Worm (Caenorhabditis elegans) whole organism, L1 larva: ENCODE measurements around the gene exos-4.2.
A peak's percentile ranks its signal among the peaks of the same experiment; 100 is the strongest.

Experiments used
- C04F5.9 ChIP-seq: sonication (generic microtip); optimal IDR thresholded peaks from 2 replicates; lab custom pipeline; 2016; ENCODE audit warnings: missing genetic modification characterization, missing compliant biosample characterization
- C16A3.4 ChIP-seq: fragments of 150-350 bp; optimal IDR thresholded peaks from 2 replicates; lab custom pipeline; 2014; ENCODE audit warnings: missing biosample characterization, missing genetic modification characterization
- C34B4.2 ChIP-seq: sonication (generic microtip); optimal IDR thresholded peaks from 2 replicates; lab custom pipeline; 2017; ENCODE audit warnings: mild to moderate bottlenecking, missing genetic modification characterization, missing compliant biosample characterization
- F16B12.6 ChIP-seq: fragments of 150-350 bp; optimal IDR thresholded peaks from 2 replicates; lab custom pipeline; 2014; ENCODE audit warnings: missing biosample characterization, missing genetic modification characterization
- alr-1 ChIP-seq: fragments of 200-800 bp; sonication (Bioruptor generic); optimal IDR thresholded peaks from 2 replicates; lab custom pipeline; 2018; ENCODE audit warnings: borderline replicate concordance, mild to moderate bottlenecking, missing genetic modification characterization, missing compliant biosample characterization
- aly-2 ChIP-seq: fragments of 150-350 bp; optimal IDR thresholded peaks from 2 replicates; lab custom pipeline; 2014; ENCODE audit warnings: missing biosample characterization, missing genetic modification characterization
- ama-1 ChIP-seq: fragments of 150-350 bp; optimal IDR thresholded peaks from 2 replicates; lab custom pipeline; 2014
- blmp-1 ChIP-seq: fragments of 150-350 bp; optimal IDR thresholded peaks from 2 replicates; lab custom pipeline; 2014; ENCODE audit warnings: missing biosample characterization, missing genetic modification characterization
- ceh-8 ChIP-seq: fragments of 200-800 bp; sonication (Bioruptor generic); optimal IDR thresholded peaks from 2 replicates; lab custom pipeline; 2018; ENCODE audit warnings: mild to moderate bottlenecking, missing genetic modification characterization, moderate library complexity, missing compliant biosample characterization
- ceh-82 ChIP-seq, 3 experiments: fragments of 150-350 bp in 1 of 3; sonication (generic microtip) in 2 of 3; optimal IDR thresholded peaks; 2 replicates each; lab custom pipeline; 2014 to 2017; ENCODE audit warnings: missing biosample characterization in 3 of 3, missing genetic modification characterization in 3 of 3
- ceh-88 ChIP-seq: fragments of 200-800 bp; sonication (Bioruptor generic); IDR thresholded peaks from 2 replicates; pipeline ENCODE4 v1.3.6; 2022; ENCODE audit warnings: missing genetic modification characterization, missing compliant biosample characterization
- dpl-1 ChIP-seq, 3 experiments: fragments of 150-350 bp in 2 of 3; sonication (generic microtip) in 1 of 3; optimal IDR thresholded peaks; 2 replicates each; lab custom pipeline; 2014 to 2017; ENCODE audit warnings: missing biosample characterization in 3 of 3, missing genetic modification characterization in 3 of 3, missing genetic modification reagents in 3 of 3
- dsc-1 ChIP-seq: sonication (generic microtip); optimal IDR thresholded peaks from 2 replicates; lab custom pipeline; 2016; ENCODE audit warnings: mild to moderate bottlenecking, missing genetic modification characterization, missing compliant biosample characterization
- egl-13 ChIP-seq: sonication (generic microtip); optimal IDR thresholded peaks from 2 replicates; lab custom pipeline; 2016; ENCODE audit warnings: missing genotype, missing genetic modification reagents, missing genetic modification characterization, missing compliant biosample characterization
- elt-2 ChIP-seq: sonication (generic microtip); optimal IDR thresholded peaks from 2 replicates; lab custom pipeline; 2016; ENCODE audit warnings: missing genetic modification characterization, mild to moderate bottlenecking, inconsistent platforms, missing compliant biosample characterization, missing genetic modification reagents
- ets-5 ChIP-seq: fragments of 200-800 bp; sonication (Bioruptor generic); IDR thresholded peaks from 2 replicates; pipeline ENCODE4 v1.3.6; 2022; ENCODE audit warnings: missing genetic modification characterization, missing compliant biosample characterization
- fkh-10 ChIP-seq: sonication (generic microtip); optimal IDR thresholded peaks from 2 replicates; lab custom pipeline; 2017; ENCODE audit warnings: missing biosample characterization, missing genetic modification reagents, missing genetic modification characterization
- fkh-4 ChIP-seq: sonication (generic microtip); optimal IDR thresholded peaks from 2 replicates; lab custom pipeline; 2016; ENCODE audit warnings: missing compliant biosample characterization, missing genetic modification characterization, borderline replicate concordance
- fkh-8 ChIP-seq: sonication (generic microtip); optimal IDR thresholded peaks from 2 replicates; lab custom pipeline; 2016; ENCODE audit warnings: mild to moderate bottlenecking, missing genetic modification characterization, missing compliant biosample characterization
- fos-1 ChIP-seq: fragments of 150-350 bp; optimal IDR thresholded peaks from 2 replicates; lab custom pipeline; 2014; ENCODE audit warnings: missing biosample characterization, missing genetic modification characterization
- grh-1 ChIP-seq: fragments of 200-800 bp; sonication (Bioruptor generic); IDR thresholded peaks from 2 replicates; pipeline ENCODE4 v1.3.6; 2022; ENCODE audit warnings: missing genetic modification reagents, missing genetic modification characterization, missing compliant biosample characterization
- hlh-17 ChIP-seq: fragments of 200-800 bp; sonication (Bioruptor generic); optimal IDR thresholded peaks from 2 replicates; lab custom pipeline; 2018; ENCODE audit warnings: missing genetic modification characterization, mild to moderate bottlenecking, missing compliant biosample characterization, moderate library complexity, borderline replicate concordance
- lin-35 ChIP-seq, 2 experiments: fragments of 150-350 bp; optimal IDR thresholded peaks; 2 replicates each; lab custom pipeline; 2014; ENCODE audit warnings: missing biosample characterization in 2 of 2, missing genetic modification characterization in 2 of 2, missing genetic modification reagents in 2 of 2
- lin-39 ChIP-seq: fragments of 150-350 bp; optimal IDR thresholded peaks from 2 replicates; lab custom pipeline; 2014; ENCODE audit warnings: missing biosample characterization, missing genetic modification reagents, missing genetic modification characterization
- lsy-2 ChIP-seq, 2 experiments: fragments of 150-350 bp; optimal IDR thresholded peaks; 2 replicates each; lab custom pipeline; 2014; ENCODE audit warnings: missing biosample characterization in 2 of 2, missing genetic modification characterization in 2 of 2
- mab-9 ChIP-seq: fragments of 200-800 bp; sonication (Bioruptor generic); IDR thresholded peaks from 2 replicates; pipeline ENCODE4 v1.3.6; 2022; ENCODE audit warnings: missing genetic modification reagents, missing genetic modification characterization, missing compliant biosample characterization
- mef-2 ChIP-seq: fragments of 150-350 bp; optimal IDR thresholded peaks from 2 replicates; lab custom pipeline; 2014; ENCODE audit warnings: missing biosample characterization, missing genetic modification characterization
- nhr-19 ChIP-seq: fragments of 200-800 bp; sonication (Bioruptor generic); conservative IDR thresholded peaks from 2 replicates; pipeline ENCODE4 v1.3.6; 2022; ENCODE audit warnings: missing genetic modification characterization, missing compliant biosample characterization
- nhr-47 ChIP-seq: sonication (generic microtip); optimal IDR thresholded peaks from 2 replicates; lab custom pipeline; 2016; ENCODE audit warnings: mild to moderate bottlenecking, missing genetic modification characterization, moderate library complexity, missing compliant biosample characterization
- nhr-71 ChIP-seq: sonication (generic microtip); optimal IDR thresholded peaks from 2 replicates; lab custom pipeline; 2016; ENCODE audit warnings: mild to moderate bottlenecking, missing genetic modification characterization, moderate library complexity, missing compliant biosample characterization
- nhr-77 ChIP-seq: fragments of 150-350 bp; optimal IDR thresholded peaks from 2 replicates; lab custom pipeline; 2014; ENCODE audit warnings: missing biosample characterization, missing genetic modification characterization
- nhr-84 ChIP-seq: sonication (generic microtip); optimal IDR thresholded peaks from 2 replicates; lab custom pipeline; 2017; ENCODE audit warnings: missing biosample characterization, missing genetic modification characterization
- nhr-85 ChIP-seq: sonication (generic microtip); peaks from one replicate; lab custom pipeline; 2016; ENCODE audit warnings: missing genetic modification characterization, inconsistent platforms, missing compliant biosample characterization
- nhr-90 ChIP-seq: sonication (generic microtip); optimal IDR thresholded peaks from 2 replicates; lab custom pipeline; 2016; ENCODE audit warnings: mild to moderate bottlenecking, missing genetic modification characterization, missing compliant biosample characterization; ENCODE audit not compliant: poor library complexity
- pag-3 ChIP-seq: sonication (generic microtip); optimal IDR thresholded peaks from 2 replicates; lab custom pipeline; 2017; ENCODE audit warnings: missing genetic modification characterization, mild to moderate bottlenecking, missing compliant biosample characterization, antibody characterized with exemption, borderline replicate concordance; ENCODE audit not compliant: insufficient read depth
- pax-3 ChIP-seq: fragments of 200-800 bp; sonication (Bioruptor generic); optimal IDR thresholded peaks from 2 replicates; lab custom pipeline; 2018; ENCODE audit warnings: mild to moderate bottlenecking, missing genetic modification characterization, moderate library complexity, missing compliant biosample characterization
- rnt-1 ChIP-seq: sonication (generic microtip); optimal IDR thresholded peaks from 2 replicates; lab custom pipeline; 2016; ENCODE audit warnings: mild to moderate bottlenecking, missing genetic modification characterization, moderate library complexity, missing compliant biosample characterization
- skn-1 ChIP-seq: fragments of 150-350 bp; optimal IDR thresholded peaks from 2 replicates; lab custom pipeline; 2014; ENCODE audit warnings: missing biosample characterization, missing genetic modification characterization
- snu-23 ChIP-seq: sonication (generic microtip); optimal IDR thresholded peaks from 2 replicates; lab custom pipeline; 2016; ENCODE audit warnings: missing genetic modification characterization, missing compliant biosample characterization
- sup-37 ChIP-seq: fragments of 200-800 bp; sonication (Bioruptor generic); optimal IDR thresholded peaks from 2 replicates; lab custom pipeline; 2018; ENCODE audit warnings: mild to moderate bottlenecking, missing genetic modification characterization, missing compliant biosample characterization
- swsn-7 ChIP-seq: sonication (generic microtip); optimal IDR thresholded peaks from 2 replicates; lab custom pipeline; 2016; ENCODE audit warnings: missing genetic modification characterization, missing compliant biosample characterization
- unc-130 ChIP-seq: fragments of 150-350 bp; optimal IDR thresholded peaks from 2 replicates; lab custom pipeline; 2017; ENCODE audit warnings: missing biosample characterization, missing genetic modification characterization, inconsistent platforms
- unc-86 ChIP-seq: sonication (generic microtip); optimal IDR thresholded peaks from 2 replicates; lab custom pipeline; 2016; ENCODE audit warnings: missing genetic modification characterization, missing compliant biosample characterization
- unc-98 ChIP-seq: fragments of 200-800 bp; sonication (Bioruptor generic); IDR thresholded peaks from 2 replicates; pipeline ENCODE4 v1.3.6; 2022; ENCODE audit warnings: missing genetic modification characterization, missing compliant biosample characterization
- vab-15 ChIP-seq: sonication (generic microtip); optimal IDR thresholded peaks from 2 replicates; lab custom pipeline; 2017; ENCODE audit warnings: missing genotype, mild to moderate bottlenecking, missing genetic modification characterization, missing compliant biosample characterization
- xbp-1 ChIP-seq: sonication (generic microtip); optimal IDR thresholded peaks from 2 replicates; lab custom pipeline; 2016; ENCODE audit warnings: missing genetic modification characterization, missing compliant biosample characterization
- zag-1 ChIP-seq: fragments of 150-350 bp; optimal IDR thresholded peaks from 2 replicates; lab custom pipeline; 2014; ENCODE audit warnings: missing biosample characterization, missing genetic modification characterization
- zip-4 ChIP-seq: fragments of 200-800 bp; sonication (Bioruptor generic); optimal IDR thresholded peaks from 2 replicates; lab custom pipeline; 2018; ENCODE audit warnings: mild to moderate bottlenecking, missing genetic modification characterization, moderate library complexity, missing compliant biosample characterization
- ztf-11 ChIP-seq, 2 experiments: sonication (generic microtip); optimal IDR thresholded peaks; 2 replicates each; lab custom pipeline; 2016 to 2017; ENCODE audit warnings: missing genetic modification characterization in 2 of 2, missing biosample characterization in 1 of 2, missing compliant biosample characterization in 1 of 2
- ztf-4 ChIP-seq: fragments of 150-350 bp; optimal IDR thresholded peaks from 2 replicates; lab custom pipeline; 2014; ENCODE audit warnings: missing biosample characterization, missing genetic modification characterization

Gene exos-4.2

ce11 chrIII:835208-835607 lies 24.8 kb upstream of the exos-4.2 start:
- peak; percentile 10 for TF ChIP-seq dsc-1 (tag; lab: Kevin White, UChicago)
- TF ChIP-seq alr-1 (tag; lab: Kevin White, UChicago) = no peak
- TF ChIP-seq ama-1 = peak; percentile 22
- no peak for TF ChIP-seq F16B12.6

ce11 chrIII:835713-836278 lies 24.2 kb upstream of the exos-4.2 start:
- TF ChIP-seq elt-2 (tag; lab: Kevin White, UChicago) = peak; percentile 29
- peak; percentile 66 for TF ChIP-seq grh-1
- TF ChIP-seq ceh-8 (GFP tag; lab: Kevin White, UChicago) = peak; percentile 26
- TF ChIP-seq lsy-2 (tag; optimal IDR thresholded peaks at IDR 0.05; lab: Kevin White, UChicago) = peak; percentile 40 to 64
- TF ChIP-seq nhr-90 (tag; lab: Kevin White, UChicago) = peak; percentile 69
- no peak for TF ChIP-seq zag-1
- peak; percentile 71 for TF ChIP-seq pax-3 (tag; lab: Kevin White, UChicago)
- TF ChIP-seq ztf-11 (tag; optimal IDR thresholded peaks at IDR 0.05; lab: Kevin White, UChicago) = peak in 1 of 2 experiments; percentile 63
- no peak for TF ChIP-seq dpl-1 (GFP tag; optimal IDR thresholded peaks at IDR 0.05; lab: Kevin White, UChicago)
- peak; percentile 24 for TF ChIP-seq fkh-8 (tag; lab: Kevin White, UChicago)
- TF ChIP-seq unc-98 (GFP tag; lab: Robert Waterston, UW) = no peak
- TF ChIP-seq lin-39 (tag; lab: Kevin White, UChicago) = no peak
- TF ChIP-seq ztf-4 (tag; lab: Kevin White, UChicago) = peak; percentile 81
- no peak for TF ChIP-seq mef-2 (tag; lab: Kevin White, UChicago)
- peak; percentile 32 for TF ChIP-seq dsc-1 (tag; lab: Kevin White, UChicago)
- peak; percentile 38 for TF ChIP-seq rnt-1 (tag; lab: Kevin White, UChicago)
- TF ChIP-seq nhr-77 (tag; lab: Kevin White, UChicago) = peak; percentile 51
- no peak for TF ChIP-seq vab-15 (tag; lab: Kevin White, UChicago)
- peak; percentile 34 for TF ChIP-seq aly-2 (tag; lab: Kevin White, UChicago)
- TF ChIP-seq C34B4.2 (tag; lab: Kevin White, UChicago) = peak; percentile 55
- TF ChIP-seq swsn-7 (tag; lab: Kevin White, UChicago) = peak; percentile 7
- peak; percentile 60 for TF ChIP-seq fkh-10 (GFP tag; lab: Kevin White, UChicago)
- peak; percentile 47 for TF ChIP-seq unc-86
- peak; percentile 75 for TF ChIP-seq nhr-85 (tag; lab: Kevin White, UChicago)
- TF ChIP-seq ceh-88 = peak; percentile 73
- TF ChIP-seq egl-13 (tag; lab: Kevin White, UChicago) = peak; percentile 14
- TF ChIP-seq ceh-82 (tag; optimal IDR thresholded peaks at IDR 0.05; lab: Kevin White, UChicago) = no peak
- TF ChIP-seq pag-3 (tag; lab: Kevin White, UChicago) = no peak
- TF ChIP-seq fkh-4 (tag; lab: Kevin White, UChicago) = no peak
- peak; percentile 74 for TF ChIP-seq sup-37 (GFP tag; lab: Kevin White, UChicago)
- no peak for TF ChIP-seq blmp-1 (tag; lab: Kevin White, UChicago)
- peak; percentile 94; the same call in 1 of the 2 replicates for TF ChIP-seq ets-5 (GFP tag; lab: Robert Waterston, UW)
- no peak for TF ChIP-seq zip-4
- peak in 1 of 2 experiments; percentile 19 for TF ChIP-seq lin-35 (GFP tag; optimal IDR thresholded peaks at IDR 0.05; lab: Kevin White, UChicago)
- TF ChIP-seq fos-1 (tag; lab: Kevin White, UChicago) = peak; percentile 4
- no peak for TF ChIP-seq nhr-84 (tag; lab: Kevin White, UChicago)
- TF ChIP-seq nhr-19 (GFP tag; lab: Robert Waterston, UW) = peak; percentile 42; the same call in 1 of the 2 replicates
- peak; percentile 68 for TF ChIP-seq nhr-47 (tag; lab: Kevin White, UChicago)
- TF ChIP-seq skn-1 (tag; lab: Kevin White, UChicago) = peak; percentile 30
- peak; percentile 23 for TF ChIP-seq C16A3.4
- TF ChIP-seq mab-9 (GFP tag; lab: Robert Waterston, UW) = no peak
- TF ChIP-seq unc-130 (tag; lab: Kevin White, UChicago) = no peak
- TF ChIP-seq hlh-17 (GFP tag; lab: Kevin White, UChicago) = peak; percentile 84
- TF ChIP-seq C04F5.9 = no peak
- peak; percentile 15 for TF ChIP-seq snu-23
- TF ChIP-seq xbp-1 (tag; lab: Kevin White, UChicago) = peak; percentile 18
- peak; percentile 75 for TF ChIP-seq nhr-71 (tag; lab: Kevin White, UChicago)
